Worm (Caenorhabditis elegans) whole organism, L4/young adult: Measurements from ENCODE around the gene col-170.

Source experiments
- W03F9.2 ChIP-seq: fragments of 150-350 bp; optimal IDR thresholded peaks from 2 replicates; lab custom pipeline; 2014; ENCODE audit warnings: missing biosample characterization, missing genetic modification characterization
- dao-5 ChIP-seq: sonication (generic microtip); optimal IDR thresholded peaks from 2 replicates; lab custom pipeline; 2016; ENCODE audit warnings: missing genotype, missing genetic modification characterization, moderate library complexity, missing compliant biosample characterization
- him-1 ChIP-seq: sonication (generic microtip); optimal IDR thresholded peaks from 2 replicates; lab custom pipeline; 2016; ENCODE audit warnings: missing genotype, missing genetic modification reagents, missing genetic modification characterization, missing compliant biosample characterization

- TF ChIP-seq dao-5, result no peak
- no peak for TF ChIP-seq W03F9.2 (tag; lab: Kevin White, UChicago)
- no peak for TF ChIP-seq him-1
Observed at ce11 chrX:6374451-6374850, 42.9 kb downstream of the col-170 start, which contains the start of gene C03B1.1.
